Fruit fly (Drosophila melanogaster): Measurements from ENCODE around the gene CG18259.

The CG18259 gene

DNA sequence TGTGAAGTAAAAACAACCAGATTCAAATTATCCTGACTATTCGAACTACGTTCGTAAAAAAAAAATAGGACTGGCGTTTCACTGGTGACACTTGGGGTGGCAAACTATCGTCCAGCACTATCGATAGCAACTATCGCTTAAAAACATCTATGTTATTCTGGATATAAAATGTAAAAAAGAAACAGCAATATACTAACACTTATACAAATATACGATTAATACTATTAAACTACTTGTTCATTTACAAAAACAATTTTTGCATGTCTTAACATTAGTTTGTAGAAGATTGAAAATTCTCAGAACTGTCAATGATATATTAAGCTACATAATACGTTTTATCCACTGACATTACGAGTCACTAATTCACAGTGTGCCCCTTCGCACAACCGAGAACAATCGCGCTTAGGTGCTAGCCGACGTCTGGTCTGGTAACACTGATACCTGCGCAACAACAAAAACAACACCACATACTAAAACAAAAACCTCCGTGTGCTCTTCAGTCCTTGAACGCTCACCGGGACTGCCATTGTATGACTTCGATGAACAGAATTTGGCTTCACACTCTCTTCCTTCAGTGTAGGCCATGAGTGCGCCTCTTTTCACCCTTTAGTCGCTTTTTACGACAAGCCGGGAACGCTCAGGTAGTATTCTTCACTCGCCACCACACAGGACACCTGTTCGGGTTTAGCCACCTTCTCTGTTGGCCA is at the start of gene CG18259 (continued):
- no peak for TF ChIP-seq repo (GFP tag; optimal IDR thresholded peaks at IDR 0.05)
- peak; percentile 7 for TF ChIP-seq CG8924 (tag; optimal IDR thresholded peaks at IDR 0.05)
- TF ChIP-seq phol (tag; optimal IDR thresholded peaks at IDR 0.05) = peak; percentile 56
- TF ChIP-seq nerfin-2 (GFP tag; IDR thresholded peaks at IDR 0.05; ENCODE audit: partially characterized antibody) = 0 out of 2 replicates have a peak, but pooled peaks have one; percentile 38
- TF ChIP-seq ttk (GFP tag; IDR thresholded peaks at IDR 0.05) = no peak
- TF ChIP-seq Dfd (GFP tag; optimal IDR thresholded peaks at IDR 0.05) = peak in 1 of 2 experiments; percentile 59
- TF ChIP-seq Dref (GFP tag; IDR thresholded peaks at IDR 0.05) = peak; percentile 60
- peak; percentile 98 for TF ChIP-seq ssp (GFP tag; IDR thresholded peaks at IDR 0.05)
- TF ChIP-seq CG9797 (GFP tag; optimal IDR thresholded peaks at IDR 0.05) = peak; percentile 76
- TF ChIP-seq peb (GFP tag; IDR thresholded peaks at IDR 0.05) = no peak
- TF ChIP-seq CG12299 (tag; optimal IDR thresholded peaks at IDR 0.05) = no peak
- no peak for TF ChIP-seq CG1602 (GFP tag; optimal IDR thresholded peaks at IDR 0.05)
- peak; percentile 36; the same call in 1 of the 3 replicates for TF ChIP-seq Aef1 (GFP tag; IDR thresholded peaks at IDR 0.05)
- TF ChIP-seq Abd-B (GFP tag; optimal IDR thresholded peaks at IDR 0.05) = peak; percentile 15
- TF ChIP-seq unpg (GFP tag; optimal IDR thresholded peaks at IDR 0.05) = no peak
- TF ChIP-seq unc-4 (GFP tag; IDR thresholded peaks at IDR 0.05; ENCODE audit: partially characterized antibody) = peak; percentile 80
- TF ChIP-seq slbo (GFP tag; IDR thresholded peaks at IDR 0.05) = peak; percentile 12; the same call in 1 of the 2 replicates
- TF ChIP-seq gcm2 (GFP tag; optimal IDR thresholded peaks at IDR 0.05) = no peak
- TF ChIP-seq ato (GFP tag; IDR thresholded peaks at IDR 0.05; ENCODE audit: partially characterized antibody) = 0 out of 2 replicates have a peak, but pooled peaks have one; percentile 12
- no peak for TF ChIP-seq Mad (GFP tag; optimal IDR thresholded peaks at IDR 0.05)
- peak; percentile 54 for TF ChIP-seq CG32772 (GFP tag; IDR thresholded peaks at IDR 0.05)
- TF ChIP-seq ftz-f1 (GFP tag; optimal IDR thresholded peaks at IDR 0.05) = peak; percentile 12
- TF ChIP-seq fu2 (GFP tag; optimal IDR thresholded peaks at IDR 0.05) = peak; percentile 6
- TF ChIP-seq CG15514 (GFP tag; optimal IDR thresholded peaks at IDR 0.05) = peak; percentile 31
- TF ChIP-seq CG15601 (tag; optimal IDR thresholded peaks at IDR 0.05) = peak; percentile 20
- no peak for TF ChIP-seq CG17612 (GFP tag; IDR thresholded peaks at IDR 0.05)
- peak; percentile 52 for TF ChIP-seq stwl (tag; optimal IDR thresholded peaks at IDR 0.05)
- peak; percentile 65 for TF ChIP-seq CG2129 (GFP tag; IDR thresholded peaks at IDR 0.05; ENCODE audit: partially characterized antibody)
- 0 out of 2 replicates have a peak, but pooled peaks have one; percentile 18 for TF ChIP-seq E2f2 (GFP tag; IDR thresholded peaks at IDR 0.05)
- TF ChIP-seq chinmo (GFP tag; IDR thresholded peaks at IDR 0.05; ENCODE audit: partially characterized antibody) = 0 out of 4 replicates have a peak, but pooled peaks have one; percentile 63
- TF ChIP-seq pzg (GFP tag; optimal IDR thresholded peaks at IDR 0.05) = peak; percentile 74
- TF ChIP-seq bcd (GFP tag; optimal IDR thresholded peaks at IDR 0.05) = peak; percentile 4
- no peak for TF ChIP-seq CG10209 (GFP tag; optimal IDR thresholded peaks at IDR 0.05)
- peak; percentile 41 for TF ChIP-seq CG11504 (tag; optimal IDR thresholded peaks at IDR 0.05)
- peak; percentile 14 for TF ChIP-seq YL-1 (GFP tag; optimal IDR thresholded peaks at IDR 0.05)
- no peak for TF ChIP-seq emc (GFP tag; optimal IDR thresholded peaks at IDR 0.05)
- peak; percentile 86 for TF ChIP-seq Dll (GFP tag; IDR thresholded peaks at IDR 0.05; ENCODE audit: partially characterized antibody)
- TF ChIP-seq CG13624 (GFP tag; optimal IDR thresholded peaks at IDR 0.05) = no peak
- peak; percentile 61 for TF ChIP-seq ewg (GFP tag; optimal IDR thresholded peaks at IDR 0.05)
- TF ChIP-seq sens (GFP tag) = peak; percentile 60
- peak; percentile 77; the same call in 2 of the 3 replicates for TF ChIP-seq CG14860 (GFP tag; IDR thresholded peaks at IDR 0.05; ENCODE audit: partially characterized antibody)
- TF ChIP-seq NC2β (GFP tag; optimal IDR thresholded peaks at IDR 0.05) = no peak
- no peak for TF ChIP-seq lov (optimal IDR thresholded peaks at IDR 0.05)
- no peak for TF ChIP-seq lov (GFP tag; IDR thresholded peaks at IDR 0.05)
- peak; percentile 70; the same call in 1 of the 2 replicates for TF ChIP-seq sna (GFP tag; IDR thresholded peaks at IDR 0.05; ENCODE audit: partially characterized antibody)
- no peak for TF ChIP-seq CG10654 (GFP tag; optimal IDR thresholded peaks at IDR 0.05)
- peak; percentile 70; the same call in 1 of the 3 replicates for TF ChIP-seq HLH4C (GFP tag; IDR thresholded peaks at IDR 0.05; ENCODE audit: partially characterized antibody)
- no peak for TF ChIP-seq Usf (GFP tag; optimal IDR thresholded peaks at IDR 0.05)

Data from whole organism, embryonic.